Fruit fly (Drosophila melanogaster) ovary, adult (tissue): ENCODE data around the gene lqf.

Source experiments
- CG17801 ChIP-seq: fragments of 200-800 bp; optimal IDR thresholded peaks from 2 replicates; lab custom pipeline; 2019; ENCODE audit warnings: missing biosample characterization, mild to moderate bottlenecking, missing genetic modification characterization, moderate library complexity; ENCODE audit not compliant: partially characterized antibody

lqf gene

DNA sequence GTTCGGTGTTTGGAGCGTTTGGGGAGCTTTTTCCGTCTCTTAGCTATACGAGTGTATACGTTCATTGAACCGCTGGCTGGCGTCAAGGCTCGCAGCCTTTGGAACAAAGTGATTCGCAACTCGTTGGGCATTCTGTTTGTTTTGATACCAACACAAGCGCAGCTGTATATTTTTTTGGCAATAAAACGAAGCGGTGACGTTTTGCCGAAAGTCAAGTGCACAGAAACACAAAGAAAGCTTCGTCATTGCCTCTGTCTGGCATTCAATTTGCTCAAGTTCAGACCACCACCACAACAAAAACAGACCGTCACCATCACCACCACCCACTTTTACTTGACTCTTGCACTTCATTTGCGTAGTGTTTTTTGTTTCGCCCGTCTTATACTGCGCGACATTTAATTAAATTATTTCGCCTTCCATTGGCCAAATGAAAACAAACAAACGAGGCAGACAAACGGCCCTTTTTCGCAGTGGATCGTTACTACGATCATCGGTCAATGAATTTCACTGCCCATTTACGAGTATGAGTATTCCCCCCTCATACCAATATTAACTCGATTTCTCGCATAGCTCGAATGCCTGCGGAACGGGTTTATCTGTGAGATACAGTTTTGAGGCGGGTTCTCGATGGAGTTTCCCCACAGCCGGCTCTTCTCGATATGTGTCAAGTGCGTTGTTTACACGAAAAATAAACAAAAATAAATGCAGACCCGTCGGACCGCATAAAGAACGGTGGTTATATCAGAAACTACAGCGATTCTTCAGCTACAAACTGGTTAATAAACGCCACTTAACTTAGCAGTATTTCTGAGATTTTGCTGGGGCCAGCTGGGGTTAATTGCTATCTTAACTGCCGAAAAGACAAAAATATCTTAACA, 2.1 kb downstream of the lqf start:
- TF ChIP-seq CG17801 (GFP tag; lab: Kevin White, UChicago): no peak

DNA sequence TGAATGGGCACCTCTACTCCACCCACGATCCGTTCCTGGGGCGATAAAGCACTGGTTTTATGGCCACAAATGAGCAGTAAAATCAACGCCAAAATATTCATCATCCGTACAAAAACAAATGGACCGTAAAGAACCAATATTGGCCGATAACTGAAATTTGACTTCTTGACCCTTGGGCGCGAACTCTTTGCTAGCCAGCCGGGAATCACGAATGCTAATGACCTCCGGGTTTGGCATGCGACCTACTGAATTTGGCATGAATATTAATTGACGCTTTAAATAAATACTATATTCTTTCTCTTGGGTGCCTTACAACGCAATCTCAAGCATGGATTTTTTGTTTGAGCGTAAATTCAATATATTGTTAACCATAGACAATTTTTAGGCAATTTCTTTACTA, 11.2 kb downstream of the lqf start, which contains the start of gene CG16998:
Gene CG16998 (minus strand): TSS at position 101 of the 400 bp plus-strand sequence.
- no peak for TF ChIP-seq CG17801 (GFP tag; lab: Kevin White, UChicago)

DNA sequence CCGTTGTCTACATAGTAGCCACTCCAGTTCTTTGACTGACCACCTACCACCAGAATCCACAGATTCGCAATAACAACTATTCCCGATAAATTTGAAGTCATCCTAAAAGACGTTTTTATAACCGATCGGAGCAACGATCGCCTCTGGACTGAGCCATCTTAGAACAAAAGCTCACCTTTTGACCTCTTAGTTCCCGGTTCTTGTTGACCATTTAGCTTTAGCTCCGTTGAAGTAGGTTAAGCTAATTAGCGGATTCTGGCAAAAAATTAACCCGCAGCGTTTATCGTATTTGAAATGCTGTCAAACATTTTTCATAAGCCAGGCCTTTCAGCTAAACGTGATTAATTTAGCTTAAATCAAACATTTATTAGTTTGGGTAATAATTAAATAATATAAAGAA, 12.5 kb downstream of the lqf start, which contains the start of gene CG32374:
Gene CG32374 (minus strand): TSS at position 101 of the 400 bp plus-strand sequence.
- no peak for TF ChIP-seq CG17801 (GFP tag; lab: Kevin White, UChicago)

DNA sequence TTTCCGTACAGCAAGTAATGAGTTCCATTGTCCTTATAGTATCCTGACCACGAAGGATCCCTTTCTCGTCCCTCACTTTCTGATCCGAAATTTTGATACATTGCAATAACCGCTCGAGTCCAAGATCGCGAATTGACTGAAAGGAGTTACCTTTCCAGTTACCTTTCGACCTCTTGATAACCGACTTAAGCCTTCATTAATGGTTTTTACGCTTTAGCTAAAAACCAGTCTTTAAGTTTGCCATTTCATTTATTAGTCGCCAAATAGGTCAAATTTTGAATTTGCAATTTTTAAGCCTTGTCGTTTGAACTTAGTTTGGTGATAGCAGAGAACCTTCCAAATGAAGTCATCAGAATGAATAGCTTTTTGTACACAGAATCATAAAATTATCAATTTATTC, 13.8 kb downstream of the lqf start, which contains the start of gene CG32376:
Gene CG32376 (minus strand): TSS at position 101 of the 400 bp plus-strand sequence.
- no peak for TF ChIP-seq CG17801 (GFP tag; lab: Kevin White, UChicago)

DNA sequence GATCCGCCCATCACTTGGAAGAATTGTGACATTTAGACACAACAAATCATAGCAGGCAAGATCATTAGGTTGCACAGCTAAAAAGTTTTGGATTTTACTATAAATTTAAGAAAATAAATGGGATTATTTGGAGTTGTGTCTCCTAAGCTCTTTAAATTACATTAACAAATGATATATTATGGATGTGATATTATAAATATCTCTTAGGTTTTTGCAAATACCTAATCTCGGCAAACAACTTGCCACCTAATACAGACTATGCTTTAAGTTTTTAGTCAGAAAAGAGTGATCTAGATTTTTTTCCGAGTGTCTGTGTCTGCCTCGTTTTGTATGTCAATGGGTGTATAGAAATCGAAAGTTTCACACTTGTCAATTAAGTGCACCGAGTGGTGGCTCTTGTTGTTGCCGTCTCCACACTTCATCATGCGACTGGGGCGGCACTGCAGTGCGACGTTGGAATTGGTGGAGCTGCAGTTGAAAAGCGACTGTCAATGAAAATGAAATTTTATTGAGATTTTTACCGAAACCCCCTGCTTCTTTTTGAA, 16.1 kb downstream of the lqf start:
- TF ChIP-seq CG17801 (GFP tag; lab: Kevin White, UChicago): no peak

DNA sequence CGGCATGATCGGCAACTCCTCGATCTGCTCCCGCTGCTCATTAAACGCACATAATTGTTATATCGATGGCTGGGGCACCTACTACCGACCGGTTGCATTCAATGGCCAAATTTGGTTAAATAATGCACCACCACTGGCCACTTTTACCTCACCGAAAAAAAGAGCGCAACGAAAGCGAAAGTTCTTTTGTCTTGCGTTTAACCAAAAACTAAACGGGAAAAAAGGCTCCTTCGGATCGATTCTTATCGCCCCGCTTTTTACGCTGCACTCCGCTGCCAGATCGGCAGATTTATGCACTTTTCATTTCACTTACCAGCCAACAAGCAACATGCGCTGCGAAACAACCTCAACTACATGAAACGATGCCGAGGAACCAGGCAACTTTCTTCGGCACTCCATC, 17.0 kb downstream of the lqf start:
- TF ChIP-seq CG17801 (GFP tag; lab: Kevin White, UChicago): no peak

DNA sequence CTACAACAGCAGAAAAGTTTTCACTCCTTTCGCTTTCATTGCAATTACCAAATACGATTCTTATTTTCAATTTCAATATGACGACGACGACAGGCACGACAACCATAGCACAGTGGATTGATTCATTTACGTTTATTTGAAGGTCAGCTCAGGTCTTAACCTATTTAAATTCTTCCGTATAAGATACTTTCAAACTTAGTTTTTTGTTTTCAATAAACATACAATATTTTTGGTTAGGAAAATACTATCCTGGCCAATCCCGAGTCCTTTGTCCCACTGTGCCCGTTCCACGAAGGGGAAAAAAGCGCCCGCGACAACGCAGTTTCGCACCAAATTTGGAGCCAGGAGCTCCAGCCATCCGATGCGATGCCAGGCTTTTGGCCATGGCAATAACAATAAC, 21.6 kb downstream of the lqf start:
- no peak for TF ChIP-seq CG17801 (GFP tag; lab: Kevin White, UChicago)

DNA sequence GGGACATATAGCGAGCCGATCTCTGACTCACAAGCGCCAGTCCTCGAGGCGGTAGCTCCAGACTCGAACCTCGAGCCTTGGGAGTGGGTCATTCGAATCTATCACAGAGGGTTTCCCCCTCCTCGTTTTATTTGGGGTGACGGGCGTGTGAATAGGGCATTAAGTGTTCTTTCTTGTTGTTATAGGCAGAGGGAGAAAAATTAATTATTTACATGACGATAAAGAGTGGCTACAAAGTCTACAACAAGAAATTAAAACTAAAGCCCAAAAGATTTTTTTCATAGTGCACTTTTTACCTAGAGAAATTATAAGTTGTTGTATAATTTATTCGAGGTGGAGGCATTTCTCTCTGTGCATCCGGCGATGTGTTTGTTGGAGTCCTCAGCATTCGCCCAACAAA, 23.9 kb downstream of the lqf start:
- TF ChIP-seq CG17801 (GFP tag; lab: Kevin White, UChicago): no peak

DNA sequence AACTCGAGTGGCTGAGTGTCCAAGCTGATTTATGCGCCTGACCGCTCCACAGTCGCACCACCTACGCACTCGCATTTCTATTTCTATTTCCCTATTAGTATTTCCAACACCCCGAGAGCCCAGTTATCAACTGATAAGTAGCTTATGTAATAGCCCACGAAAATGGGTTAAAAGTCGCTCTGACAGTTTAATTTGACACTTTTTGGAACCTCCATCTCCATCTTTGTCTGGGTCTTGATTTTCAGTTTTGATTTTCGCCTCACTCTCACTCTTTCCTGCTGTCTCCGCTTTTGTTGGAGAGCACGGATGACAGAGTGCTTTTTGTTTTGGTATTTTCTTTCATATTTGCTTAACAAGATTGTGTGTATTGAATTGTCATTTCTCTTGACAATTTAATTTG, 24.5 kb downstream of the lqf start:
- no peak for TF ChIP-seq CG17801 (GFP tag; lab: Kevin White, UChicago)

DNA sequence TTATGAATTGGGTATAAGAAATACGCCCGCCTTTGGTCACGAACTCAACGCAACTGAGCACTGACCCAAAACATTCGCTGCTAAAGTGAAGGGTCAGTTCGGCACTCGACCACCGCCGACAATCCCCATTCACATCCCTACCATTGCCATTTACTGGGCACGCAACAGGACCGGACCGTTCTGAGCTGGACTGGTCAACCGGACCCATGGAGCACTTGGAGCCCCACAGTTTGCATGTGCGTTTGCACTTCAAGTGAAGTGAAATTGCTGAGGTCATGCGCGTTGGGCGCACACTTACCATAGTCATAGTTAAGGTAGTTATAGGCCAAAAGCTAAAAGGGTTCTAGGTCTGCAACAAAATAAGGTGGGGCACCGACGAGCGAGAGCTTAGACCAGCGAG, 31.4 kb downstream of the lqf start, which contains the start of gene CG14837:
Gene CG14837 (minus strand): TSS at position 101 of the 400 bp plus-strand sequence.
- TF ChIP-seq CG17801 (GFP tag; lab: Kevin White, UChicago): no peak

DNA sequence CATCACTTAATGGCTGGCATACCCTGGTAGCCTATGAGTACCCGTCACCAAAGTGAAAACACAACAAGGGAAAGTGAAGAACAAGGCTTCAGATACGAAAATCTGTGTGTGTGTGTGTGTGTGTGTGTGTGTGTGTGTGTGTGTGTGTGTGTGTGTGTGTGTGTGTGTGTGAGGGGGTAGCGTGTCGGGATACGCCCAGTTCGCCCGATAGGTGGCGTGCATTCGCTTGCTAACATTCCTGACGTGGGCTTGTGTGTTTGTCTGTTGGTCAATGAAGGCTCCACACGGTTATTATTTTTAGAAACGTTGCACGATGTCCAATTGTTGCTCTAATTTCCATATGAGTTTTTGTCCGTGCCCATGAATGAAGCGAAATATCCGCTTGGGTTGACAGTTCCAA, 32.0 kb downstream of the lqf start:
- TF ChIP-seq CG17801 (GFP tag; lab: Kevin White, UChicago): no peak

DNA sequence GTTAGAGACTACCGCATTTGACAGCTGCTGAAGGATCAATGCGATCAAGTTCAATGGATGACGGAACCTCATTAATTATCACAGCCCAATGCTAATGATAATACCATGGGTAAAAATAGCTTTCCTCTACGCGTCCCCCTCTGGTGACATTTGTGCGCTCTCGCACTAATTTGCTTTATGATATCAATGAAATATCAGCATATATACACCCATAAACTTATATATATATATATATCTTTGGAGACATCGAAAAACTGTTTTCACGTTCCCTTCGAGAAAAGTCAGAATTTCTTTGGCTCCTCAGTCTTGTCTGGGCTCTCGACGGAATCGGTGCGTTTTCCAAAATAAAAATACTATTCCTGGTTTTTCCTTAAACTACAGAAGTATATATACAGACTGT, 33.7 kb downstream of the lqf start, which contains the start of gene frac:
Gene frac (plus strand): TSS at position 301 of the 400 bp plus-strand sequence.
- no peak for TF ChIP-seq CG17801 (GFP tag; lab: Kevin White, UChicago)

DNA sequence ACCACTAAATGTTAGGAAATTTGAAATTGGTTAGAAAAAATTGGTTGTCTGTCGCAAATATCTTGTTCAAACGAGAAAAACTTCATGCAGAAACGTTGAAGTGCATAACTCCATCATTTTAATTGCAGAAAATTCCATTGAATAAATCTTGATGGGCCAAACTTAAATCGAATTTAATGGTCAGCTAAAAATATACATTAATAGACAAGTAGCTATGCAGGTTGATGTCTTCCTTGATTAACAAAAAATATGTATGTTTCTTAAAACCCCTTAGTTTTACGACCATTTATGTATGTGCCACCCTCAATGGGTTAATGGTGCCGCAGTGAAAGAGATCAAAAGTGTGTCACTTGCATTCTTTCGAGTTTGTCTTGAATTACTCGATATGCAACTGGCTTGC, 44.4 kb downstream of the lqf start:
- no peak for TF ChIP-seq CG17801 (GFP tag; lab: Kevin White, UChicago)

DNA sequence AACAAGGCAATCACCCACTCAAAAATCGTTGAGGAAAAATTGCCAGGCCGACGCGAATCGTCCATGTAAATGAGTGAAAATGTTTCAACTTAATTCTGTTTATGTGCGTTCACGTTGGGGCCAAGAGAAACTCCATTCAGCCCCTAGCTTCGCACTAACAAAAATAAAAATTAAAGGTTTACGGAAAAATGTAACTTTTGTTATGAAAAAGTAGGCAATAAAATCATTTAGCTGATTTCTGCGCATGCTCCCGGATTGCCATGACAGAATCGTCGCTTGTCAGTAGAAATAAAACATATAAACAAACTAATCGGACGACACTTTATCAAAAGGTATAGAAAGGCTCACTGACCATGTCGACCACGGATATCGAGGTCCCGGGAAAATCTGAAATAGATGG, 54.6 kb downstream of the lqf start, which contains the start of gene mmm:
Gene mmm (plus strand): TSS at position 301 of the 400 bp plus-strand sequence.
- TF ChIP-seq CG17801 (GFP tag; lab: Kevin White, UChicago): no peak
